Worm (Caenorhabditis elegans) whole organism, late embryonic: ENCODE measurements around the gene rpl-39.

Source experiments
- C08G9.2 ChIP-seq: sonication (generic microtip); optimal IDR thresholded peaks from 2 replicates; lab custom pipeline; 2016; ENCODE audit warnings: mild to moderate bottlenecking, missing genetic modification characterization, moderate library complexity, missing compliant biosample characterization
- C38D4.7 ChIP-seq: fragments of 200-800 bp; sonication (Bioruptor generic); optimal IDR thresholded peaks from 2 replicates; lab custom pipeline; 2018; ENCODE audit warnings: mild to moderate bottlenecking, missing genetic modification characterization, moderate library complexity, missing compliant biosample characterization
- K02D7.2 ChIP-seq: sonication (generic microtip); optimal IDR thresholded peaks from 2 replicates; lab custom pipeline; 2017; ENCODE audit warnings: mild to moderate bottlenecking, missing genetic modification characterization, missing compliant biosample characterization
- Y22D7AL.16 ChIP-seq: sonication (generic microtip); optimal IDR thresholded peaks from 2 replicates; lab custom pipeline; 2016; ENCODE audit warnings: missing genetic modification characterization, missing compliant biosample characterization
- ahr-1 ChIP-seq: sonication (generic microtip); optimal IDR thresholded peaks from 2 replicates; lab custom pipeline; 2016; ENCODE audit warnings: missing genetic modification characterization, missing compliant biosample characterization
- ama-1 ChIP-seq: fragments of 150-350 bp; optimal IDR thresholded peaks from 2 replicates; lab custom pipeline; 2014
- ceh-14 ChIP-seq: sonication (generic microtip); optimal IDR thresholded peaks from 2 replicates; lab custom pipeline; 2016; ENCODE audit warnings: missing genotype, missing genetic modification characterization, missing compliant biosample characterization
- ceh-2 ChIP-seq: sonication (generic microtip); optimal IDR thresholded peaks from 2 replicates; lab custom pipeline; 2016; ENCODE audit warnings: missing genotype, missing genetic modification characterization, missing compliant biosample characterization
- ceh-22 ChIP-seq: sonication (generic microtip); optimal IDR thresholded peaks from 2 replicates; lab custom pipeline; 2017; ENCODE audit warnings: missing biosample characterization, missing genetic modification characterization
- ceh-31 ChIP-seq: sonication (generic microtip); optimal IDR thresholded peaks from 2 replicates; lab custom pipeline; 2016; ENCODE audit warnings: missing genetic modification characterization, missing compliant biosample characterization
- ceh-45 ChIP-seq: fragments of 200-800 bp; sonication (Bioruptor generic); IDR thresholded peaks from 2 replicates; pipeline ENCODE4 v1.3.6; 2022; ENCODE audit warnings: missing genetic modification reagents, missing genetic modification characterization, missing compliant biosample characterization
- ceh-48 ChIP-seq: sonication (generic microtip); optimal IDR thresholded peaks from 2 replicates; lab custom pipeline; 2016; ENCODE audit warnings: missing genetic modification characterization, inconsistent platforms, missing compliant biosample characterization
- ceh-9 ChIP-seq: sonication (generic microtip); optimal IDR thresholded peaks from 2 replicates; lab custom pipeline; 2016; ENCODE audit warnings: mild to moderate bottlenecking, missing genetic modification characterization, inconsistent platforms, missing compliant biosample characterization
- che-1 ChIP-seq: sonication (generic microtip); optimal IDR thresholded peaks from 2 replicates; lab custom pipeline; 2016; ENCODE audit warnings: mild to moderate bottlenecking, missing genetic modification characterization, missing compliant biosample characterization
- dmd-4 ChIP-seq: sonication (generic microtip); optimal IDR thresholded peaks from 2 replicates; lab custom pipeline; 2016; ENCODE audit warnings: borderline replicate concordance, missing genetic modification characterization, missing compliant biosample characterization
- dve-1 ChIP-seq: sonication (generic microtip); optimal IDR thresholded peaks from 2 replicates; lab custom pipeline; 2017; ENCODE audit warnings: antibody characterized with exemption, mild to moderate bottlenecking, missing genetic modification characterization, missing compliant biosample characterization
- elt-2 ChIP-seq: sonication (generic microtip); optimal IDR thresholded peaks from 2 replicates; lab custom pipeline; 2016; ENCODE audit warnings: missing genetic modification reagents, missing genetic modification characterization, missing compliant biosample characterization
- ets-4 ChIP-seq: sonication (generic microtip); optimal IDR thresholded peaks from 2 replicates; lab custom pipeline; 2016; ENCODE audit warnings: missing genetic modification characterization, missing compliant biosample characterization
- fax-1 ChIP-seq: sonication (generic microtip); optimal IDR thresholded peaks from 2 replicates; lab custom pipeline; 2016; ENCODE audit warnings: missing genotype, missing genetic modification characterization, missing compliant biosample characterization
- fkh-10 ChIP-seq: fragments of 150-350 bp; optimal IDR thresholded peaks from 2 replicates; lab custom pipeline; 2014; ENCODE audit warnings: missing biosample characterization, missing genetic modification reagents, missing genetic modification characterization
- hlh-13 ChIP-seq: fragments of 200-800 bp; sonication (Bioruptor generic); optimal IDR thresholded peaks from 2 replicates; lab custom pipeline; 2018; ENCODE audit warnings: mild to moderate bottlenecking, missing genetic modification characterization, missing compliant biosample characterization
- hlh-15 ChIP-seq: sonication (generic microtip); optimal IDR thresholded peaks from 2 replicates; lab custom pipeline; 2016; ENCODE audit warnings: missing genetic modification characterization, missing compliant biosample characterization
- hlh-6 ChIP-seq: sonication (generic microtip); optimal IDR thresholded peaks from 2 replicates; lab custom pipeline; 2016; ENCODE audit warnings: missing genotype, missing genetic modification characterization, missing compliant biosample characterization
- hlh-8 ChIP-seq: sonication (generic microtip); optimal IDR thresholded peaks from 2 replicates; lab custom pipeline; 2016; ENCODE audit warnings: missing genotype, missing genetic modification characterization, missing compliant biosample characterization
- lim-6 ChIP-seq: sonication (generic microtip); optimal IDR thresholded peaks from 2 replicates; lab custom pipeline; 2016; ENCODE audit warnings: missing genetic modification characterization, missing compliant biosample characterization
- madf-2 ChIP-seq: sonication (generic microtip); optimal IDR thresholded peaks from 2 replicates; lab custom pipeline; 2017; ENCODE audit warnings: missing genetic modification characterization, missing compliant biosample characterization
- nhr-232 ChIP-seq: sonication (generic microtip); optimal IDR thresholded peaks from 2 replicates; lab custom pipeline; 2016; ENCODE audit warnings: missing genetic modification characterization, missing compliant biosample characterization
- pqm-1 ChIP-seq: sonication (generic microtip); optimal IDR thresholded peaks from 2 replicates; lab custom pipeline; 2016; ENCODE audit warnings: missing genetic modification characterization, missing compliant biosample characterization
- pros-1 ChIP-seq: fragments of 150-350 bp; optimal IDR thresholded peaks from 2 replicates; lab custom pipeline; 2014; ENCODE audit warnings: missing biosample characterization, missing genetic modification reagents, missing genetic modification characterization
- ref-2 ChIP-seq: sonication (generic microtip); optimal IDR thresholded peaks from 2 replicates; lab custom pipeline; 2016; ENCODE audit warnings: missing genetic modification characterization, missing compliant biosample characterization
- tbx-2 ChIP-seq: sonication (generic microtip); optimal IDR thresholded peaks from 2 replicates; lab custom pipeline; 2016; ENCODE audit warnings: missing genetic modification characterization, missing compliant biosample characterization
- unc-42 ChIP-seq: sonication (generic microtip); optimal IDR thresholded peaks from 2 replicates; lab custom pipeline; 2016; ENCODE audit warnings: missing genotype, missing genetic modification characterization, missing compliant biosample characterization
- unc-86 ChIP-seq: sonication (generic microtip); optimal IDR thresholded peaks from 2 replicates; lab custom pipeline; 2016; ENCODE audit warnings: missing genetic modification characterization, missing compliant biosample characterization
- zip-5 ChIP-seq: sonication (generic microtip); optimal IDR thresholded peaks from 2 replicates; lab custom pipeline; 2016; ENCODE audit warnings: missing genetic modification characterization, missing compliant biosample characterization

rpl-39 gene

DNA sequence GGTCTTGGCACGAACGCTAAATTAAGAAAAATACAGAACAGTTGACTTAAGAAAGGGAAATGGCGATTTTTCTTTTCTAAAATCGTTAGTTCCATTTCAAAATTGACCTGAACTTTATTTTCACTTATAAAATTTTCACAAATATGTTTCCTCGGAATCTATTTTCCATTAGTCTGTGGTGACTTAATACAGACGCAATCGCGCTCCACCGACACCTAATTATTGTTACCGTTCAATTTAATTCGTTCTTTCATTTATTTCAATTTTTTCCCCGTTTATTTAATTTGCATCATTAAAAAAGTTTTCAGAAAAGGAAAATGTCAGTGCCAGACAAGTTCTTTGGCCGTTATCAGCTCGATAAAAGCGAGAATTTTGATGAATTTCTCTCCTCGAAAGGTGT, 44.4 kb upstream of the rpl-39 start, which contains the start of gene lbp-4:
Gene lbp-4 (plus strand): TSS at position 309 of the 400 bp plus-strand sequence.
- TF ChIP-seq lim-6 = peak; percentile 23
- TF ChIP-seq tbx-2 (tag; lab: Kevin White, UChicago) = peak; percentile 79
- TF ChIP-seq unc-86 (tag; lab: Kevin White, UChicago) = no peak
- TF ChIP-seq ceh-14 (tag; lab: Kevin White, UChicago) = peak; percentile 62
- TF ChIP-seq ceh-2 = peak; percentile 24
- peak; percentile 92 for TF ChIP-seq ceh-31
- peak; percentile 22 for TF ChIP-seq elt-2 (tag; lab: Kevin White, UChicago)
- peak; percentile 50 for TF ChIP-seq unc-42 (tag; lab: Kevin White, UChicago)
- peak; percentile 14 for TF ChIP-seq ets-4 (tag; lab: Kevin White, UChicago)
- TF ChIP-seq ceh-48 (tag; lab: Kevin White, UChicago) = no peak
- peak; percentile 2 for TF ChIP-seq zip-5 (tag; lab: Kevin White, UChicago)
- TF ChIP-seq ceh-45 (GFP tag; lab: Robert Waterston, UW) = no peak
- TF ChIP-seq C08G9.2 (tag; lab: Kevin White, UChicago) = peak; percentile 57

DNA sequence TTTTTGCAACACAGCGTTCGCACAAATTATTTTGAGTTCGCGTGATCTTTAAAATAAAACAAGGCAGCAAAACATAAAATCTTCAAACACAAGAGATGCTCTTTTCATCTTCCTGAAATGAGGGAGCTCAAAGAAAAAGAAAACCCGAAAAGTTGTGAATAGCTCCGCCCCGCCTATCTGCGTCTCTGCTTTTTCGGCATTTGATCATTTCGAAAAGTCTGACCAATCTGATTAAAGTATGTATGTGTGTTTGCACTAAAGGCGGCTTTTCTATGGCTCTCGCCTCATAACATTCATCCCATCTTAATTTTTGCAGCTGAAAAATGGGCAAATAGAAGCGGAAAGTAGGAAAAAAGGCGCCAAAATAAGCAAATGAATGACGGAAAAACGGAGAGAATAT, 43.7 kb upstream of the rpl-39 start:
- TF ChIP-seq unc-42 (tag; lab: Kevin White, UChicago) = peak; percentile 74
- TF ChIP-seq madf-2 (tag; lab: Kevin White, UChicago) = no peak

DNA sequence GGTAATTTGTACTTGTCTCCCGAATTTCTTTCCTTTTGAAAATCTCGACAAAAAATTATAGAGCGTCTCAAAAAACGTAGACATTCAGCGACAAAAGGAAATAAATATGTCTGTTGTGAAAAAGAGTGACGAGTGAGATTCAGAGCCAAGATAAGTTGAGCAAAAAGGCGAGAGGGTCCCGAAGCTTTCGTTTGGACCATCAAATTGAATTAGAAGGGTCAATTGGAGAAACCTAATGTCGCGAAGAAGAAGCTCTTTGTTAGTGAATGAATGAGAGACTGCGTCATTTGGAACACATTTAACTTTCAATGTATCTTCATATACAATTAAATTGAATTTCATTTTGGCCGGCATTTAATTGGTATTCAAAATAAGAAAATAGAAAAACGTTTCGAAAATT, 40.6 kb upstream of the rpl-39 start:
- TF ChIP-seq unc-42 (tag; lab: Kevin White, UChicago) (peak; percentile 95), fax-1 (tag; lab: Kevin White, UChicago) (no peak), zip-5 (tag; lab: Kevin White, UChicago) (no peak), pros-1 (tag; lab: Kevin White, UChicago) (no peak)

ce11 chrV:7814601-7815000, 38.7 kb upstream of the rpl-39 start, which contains the start of gene ZK742.6:
Gene ZK742.6, minus strand, starts transcription at chrV:7814942.
- TF ChIP-seq K02D7.2 (tag; lab: Kevin White, UChicago) (no peak), unc-86 (tag; lab: Kevin White, UChicago) (no peak), hlh-6 (no peak), C38D4.7 (GFP tag; lab: Kevin White, UChicago) (no peak), hlh-8 (no peak), hlh-13 (GFP tag; lab: Kevin White, UChicago) (no peak), ceh-22 (tag; lab: Kevin White, UChicago) (no peak), nhr-232 (tag; lab: Kevin White, UChicago) (no peak), hlh-15 (tag; lab: Kevin White, UChicago) (no peak), ceh-45 (GFP tag; lab: Robert Waterston, UW) (no peak), dve-1 (tag; lab: Kevin White, UChicago) (no peak), ref-2 (tag; lab: Kevin White, UChicago) (no peak), tbx-2 (tag; lab: Kevin White, UChicago) (no peak), che-1 (tag; lab: Kevin White, UChicago) (no peak), lim-6 (no peak), dmd-4 (tag; lab: Kevin White, UChicago) (no peak)
- TF ChIP-seq, all 69 proteins: peak for 0

- TF ChIP-seq dmd-4 (tag; lab: Kevin White, UChicago) (no peak), Y22D7AL.16 (tag; lab: Kevin White, UChicago) (no peak), tbx-2 (tag; lab: Kevin White, UChicago) (peak; percentile 12), pqm-1 (tag; lab: Kevin White, UChicago) (no peak), hlh-15 (tag; lab: Kevin White, UChicago) (no peak), fkh-10 (GFP tag; lab: Kevin White, UChicago) (no peak), ceh-9 (tag; lab: Kevin White, UChicago) (no peak), ahr-1 (tag; lab: Kevin White, UChicago) (no peak), ama-1 (lab: Kevin White, UChicago) (no peak)
Observed at ce11 chrV:7811758-7812157, 35.9 kb upstream of the rpl-39 start, which contains the start of gene ZK742.4. Gene ZK742.4, minus strand, starts transcription at chrV:7811792.
